Worm (Caenorhabditis elegans): ENCODE data around the gene F40F8.4.

ce11 chrII:11157660-11158059 is 17.6 kb upstream of the F40F8.4 start:
- TF ChIP-seq ceh-40 (GFP tag; IDR thresholded peaks at IDR 0.05): no peak
- peak; percentile 51 for TF ChIP-seq attf-5 (GFP tag; optimal IDR thresholded peaks at IDR 0.05)
- TF ChIP-seq dpl-1 (GFP tag; optimal IDR thresholded peaks at IDR 0.05): no peak
- TF ChIP-seq F39B2.1 (GFP tag; IDR thresholded peaks at IDR 0.05): no peak
- TF ChIP-seq sptf-2 (GFP tag; optimal IDR thresholded peaks at IDR 0.05): no peak
